Worm (Caenorhabditis elegans) whole organism, L4 larva: Measurements from ENCODE around the gene nspc-10.
A peak's percentile ranks its signal among the peaks of the same experiment; 100 is the strongest.

Experiments used
- F49E8.2 ChIP-seq: sonication (generic microtip); optimal IDR thresholded peaks from 2 replicates; lab custom pipeline; 2016; ENCODE audit warnings: missing compliant biosample characterization, mild to moderate bottlenecking, missing genetic modification characterization, borderline replicate concordance
- dve-1 ChIP-seq: sonication (generic microtip); optimal IDR thresholded peaks from 2 replicates; lab custom pipeline; 2017; ENCODE audit warnings: antibody characterized with exemption, mild to moderate bottlenecking, missing genetic modification characterization, missing compliant biosample characterization; ENCODE audit not compliant: insufficient read depth
- lin-15B ChIP-seq: fragments of 150-350 bp; sonication (generic microtip); optimal IDR thresholded peaks from 3 replicates; lab custom pipeline; 2014; ENCODE audit warnings: missing biosample characterization, missing genetic modification characterization
- pha-4 ChIP-seq, 2 experiments: fragments of 150-350 bp in 1 of 2; fragments of 200-800 bp in 1 of 2; sonication (Bioruptor generic) in 1 of 2; IDR thresholded peaks in 1 of 2; optimal IDR thresholded peaks in 1 of 2; 2 replicates each; pipeline versions ENCODE4 v1.3.6 to Lab custom; 2014 to 2022; ENCODE audit warnings: missing genetic modification characterization in 2 of 2, missing genetic modification reagents in 2 of 2, missing biosample characterization in 1 of 2, missing compliant biosample characterization in 1 of 2
- snpc-4 ChIP-seq: fragments of 150-350 bp; optimal IDR thresholded peaks from 2 replicates; lab custom pipeline; 2014; ENCODE audit warnings: missing biosample characterization, missing genetic modification characterization
- tag-97 ChIP-seq: fragments of 200-800 bp; sonication (Bioruptor generic); IDR thresholded peaks from 2 replicates; pipeline ENCODE4 v1.3.6; 2022; ENCODE audit warnings: missing genetic modification characterization, missing compliant biosample characterization
- unc-39 ChIP-seq: sonication (generic microtip); optimal IDR thresholded peaks from 2 replicates; lab custom pipeline; 2017; ENCODE audit warnings: missing biosample characterization, missing genetic modification characterization
- unc-62 ChIP-seq, 3 experiments: fragments of 150-350 bp in 1 of 3; sonication (generic microtip); optimal IDR thresholded peaks in 2 of 3; peaks in 1 of 3; 1 replicate in 1 of 3; 2 replicates in 2 of 3; lab custom pipeline; 2014 to 2017; ENCODE audit warnings: missing biosample characterization in 3 of 3, missing genetic modification characterization in 3 of 3, missing genetic modification reagents in 3 of 3, missing genotype in 1 of 3

DNA sequence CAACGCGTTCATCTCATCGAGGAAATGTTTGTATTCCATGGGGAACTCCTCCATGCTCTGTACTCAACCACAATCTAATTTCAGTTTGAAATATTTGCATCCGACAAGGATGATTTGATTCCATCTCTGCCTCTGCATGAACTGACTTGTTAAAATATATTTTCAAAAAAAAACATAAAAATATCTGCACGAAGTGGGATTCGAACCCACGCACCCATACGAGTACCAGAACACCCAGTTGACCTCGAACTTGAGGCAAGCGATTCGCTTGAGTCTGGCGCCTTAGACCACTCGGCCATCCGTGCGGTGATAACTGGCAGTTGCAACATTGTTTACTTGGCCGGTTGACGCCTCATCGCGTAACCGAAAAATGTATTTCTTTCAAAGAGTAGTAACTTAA, 4.4 kb downstream of the nspc-10 start:
- TF ChIP-seq tag-97 (GFP tag; lab: Robert Waterston, UW), result no peak
- no peak for TF ChIP-seq snpc-4 (tag; lab: Kevin White, UChicago)
- no peak for TF ChIP-seq dve-1
- TF ChIP-seq lin-15B, result no peak
- TF ChIP-seq pha-4 (GFP tag; IDR thresholded peaks at IDR 0.05; lab: Robert Waterston, UW), result peak; percentile 69; the same call in 1 of the 2 replicates
- TF ChIP-seq pha-4 (tag; optimal IDR thresholded peaks at IDR 0.05; lab: Kevin White, UChicago), result no peak
- no peak for TF ChIP-seq unc-62 (GFP tag; optimal IDR thresholded peaks at IDR 0.05 in 1 of 2; lab: Kevin White, UChicago)
- TF ChIP-seq unc-62 (tag; optimal IDR thresholded peaks at IDR 0.05; lab: Kevin White, UChicago), result no peak
- TF ChIP-seq F49E8.2, result no peak
- no peak for TF ChIP-seq unc-39 (tag; lab: Kevin White, UChicago)
